Fruit fly (Drosophila melanogaster) whole organism, prepupa: ENCODE data around the gene Dph1.

Experiments
- Blimp-1 ChIP-seq: fragments of 200-800 bp; sonication (Bioruptor generic); optimal IDR thresholded peaks from 3 replicates; lab custom pipeline; 2017; ENCODE audit warnings: missing biosample characterization, missing genetic modification characterization, mild to moderate bottlenecking, moderate library complexity, missing genetic modification reagents
- CG10669 ChIP-seq: fragments of 200-800 bp; sonication (Bioruptor generic); optimal IDR thresholded peaks from 3 replicates; lab custom pipeline; 2018; ENCODE audit warnings: missing biosample characterization, mild to moderate bottlenecking, missing genetic modification characterization, moderate library complexity
- CG11762 ChIP-seq: fragments of 200-800 bp; sonication (Bioruptor generic); optimal IDR thresholded peaks from 3 replicates; lab custom pipeline; 2016; ENCODE audit warnings: missing biosample characterization, missing genetic modification characterization; ENCODE audit not compliant: insufficient read depth
- CG11902 ChIP-seq: fragments of 200-800 bp; sonication (Bioruptor generic); optimal IDR thresholded peaks from 3 replicates; lab custom pipeline; 2016; ENCODE audit warnings: missing biosample characterization, missing genetic modification characterization
- CG16779 ChIP-seq: fragments of 200-800 bp; sonication (Bioruptor generic); optimal IDR thresholded peaks from 3 replicates; lab custom pipeline; 2017; ENCODE audit warnings: missing biosample characterization, mild to moderate bottlenecking, missing genetic modification characterization
- CG3032 ChIP-seq: fragments of 200-800 bp; optimal IDR thresholded peaks from 2 replicates; lab custom pipeline; 2019; ENCODE audit warnings: missing biosample characterization, mild to moderate bottlenecking, missing genetic modification characterization, moderate library complexity
- CG31627 ChIP-seq: fragments of 200-800 bp; sonication (Bioruptor generic); optimal IDR thresholded peaks from 3 replicates; lab custom pipeline; 2016; ENCODE audit warnings: missing biosample characterization, missing genetic modification characterization
- CG34406 ChIP-seq: fragments of 200-800 bp; sonication (Bioruptor generic); optimal IDR thresholded peaks from 3 replicates; lab custom pipeline; 2016; ENCODE audit warnings: missing biosample characterization, missing genetic modification characterization
- CG3919 ChIP-seq: fragments of 200-800 bp; sonication (Bioruptor generic); optimal IDR thresholded peaks from 3 replicates; lab custom pipeline; 2016; ENCODE audit warnings: missing biosample characterization, missing genetic modification characterization
- CG4318 ChIP-seq: fragments of 200-800 bp; sonication (Bioruptor generic); optimal IDR thresholded peaks from 3 replicates; lab custom pipeline; 2017; ENCODE audit warnings: missing biosample characterization, mild to moderate bottlenecking, missing genetic modification characterization
- CG6276 ChIP-seq: fragments of 200-800 bp; sonication (Bioruptor generic); optimal IDR thresholded peaks from 2 replicates; lab custom pipeline; 2017; ENCODE audit warnings: missing biosample characterization, mild to moderate bottlenecking, missing genetic modification characterization
- CG6792 ChIP-seq: fragments of 200-800 bp; sonication (Bioruptor generic); optimal IDR thresholded peaks from 3 replicates; lab custom pipeline; 2016; ENCODE audit warnings: missing biosample characterization, missing genetic modification characterization
- CG6808 ChIP-seq: fragments of 200-800 bp; sonication (Bioruptor generic); optimal IDR thresholded peaks from 3 replicates; lab custom pipeline; 2017; ENCODE audit warnings: missing biosample characterization, missing genetic modification characterization, mild to moderate bottlenecking, moderate library complexity, missing genetic modification reagents
- CG6854 ChIP-seq: fragments of 200-800 bp; sonication (Bioruptor generic); optimal IDR thresholded peaks from 2 replicates; lab custom pipeline; 2017; ENCODE audit warnings: missing biosample characterization, mild to moderate bottlenecking, missing genetic modification characterization
- CG8119 ChIP-seq: fragments of 200-800 bp; sonication (Bioruptor generic); IDR thresholded peaks from 3 replicates; pipeline ENCODE4 v1.3.6; 2022; ENCODE audit warnings: missing biosample characterization, missing genetic modification characterization
- CG8319 ChIP-seq: fragments of 200-800 bp; sonication (Bioruptor generic); optimal IDR thresholded peaks from 3 replicates; lab custom pipeline; 2016; ENCODE audit warnings: missing biosample characterization, missing genetic modification characterization
- CG8632 ChIP-seq: fragments of 200-800 bp; sonication (Bioruptor generic); optimal IDR thresholded peaks from 3 replicates; lab custom pipeline; 2016; ENCODE audit warnings: missing biosample characterization, missing genetic modification characterization
- CG9139 ChIP-seq: fragments of 200-800 bp; sonication (Bioruptor generic); optimal IDR thresholded peaks from 3 replicates; lab custom pipeline; 2017; ENCODE audit warnings: missing biosample characterization, mild to moderate bottlenecking, missing genetic modification characterization
- Eip78C ChIP-seq: fragments of 200-800 bp; sonication (Bioruptor generic); peaks from one replicate; lab custom pipeline; 2016; ENCODE audit warnings: missing biosample characterization, missing genetic modification characterization
- Hr38 ChIP-seq: sonication (Bioruptor generic); optimal IDR thresholded peaks from 2 replicates; lab custom pipeline; 2016; ENCODE audit warnings: missing biosample characterization, missing genetic modification characterization
- Hr4 ChIP-seq: fragments of 200-800 bp; sonication (Bioruptor generic); optimal IDR thresholded peaks from 3 replicates; lab custom pipeline; 2016; ENCODE audit warnings: missing biosample characterization, missing genetic modification characterization
- Lpt ChIP-seq: fragments of 200-800 bp; sonication (Bioruptor generic); optimal IDR thresholded peaks from 3 replicates; lab custom pipeline; 2016; ENCODE audit warnings: missing biosample characterization, missing genetic modification characterization
- Met ChIP-seq: fragments of 200-800 bp; sonication (Bioruptor generic); optimal IDR thresholded peaks from 3 replicates; lab custom pipeline; 2016; ENCODE audit warnings: missing biosample characterization, missing genetic modification characterization
- Smox ChIP-seq: fragments of 200-800 bp; sonication (Bioruptor generic); optimal IDR thresholded peaks from 3 replicates; lab custom pipeline; 2016; ENCODE audit warnings: missing biosample characterization, missing genetic modification characterization
- Sox102F ChIP-seq: fragments of 200-800 bp; sonication (Bioruptor generic); optimal IDR thresholded peaks from 2 replicates; lab custom pipeline; 2016; ENCODE audit warnings: missing biosample characterization, mild to moderate bottlenecking, missing genetic modification characterization
- Sox14 ChIP-seq: fragments of 200-800 bp; sonication (Bioruptor generic); optimal IDR thresholded peaks from 3 replicates; lab custom pipeline; 2016; ENCODE audit warnings: missing biosample characterization, missing genetic modification characterization
- Sox15 ChIP-seq: fragments of 200-800 bp; sonication (Bioruptor generic); optimal IDR thresholded peaks from 3 replicates; lab custom pipeline; 2016; ENCODE audit warnings: missing biosample characterization, missing genetic modification characterization
- achi ChIP-seq: fragments of 200-800 bp; sonication (Bioruptor generic); optimal IDR thresholded peaks from 3 replicates; lab custom pipeline; 2016; ENCODE audit warnings: missing biosample characterization, missing genetic modification characterization
- acj6 ChIP-seq: fragments of 200-800 bp; sonication (Bioruptor generic); optimal IDR thresholded peaks from 3 replicates; lab custom pipeline; 2016; ENCODE audit warnings: missing biosample characterization, missing genetic modification characterization
- cyc ChIP-seq: fragments of 200-800 bp; sonication (Bioruptor generic); optimal IDR thresholded peaks from 3 replicates; lab custom pipeline; 2016; ENCODE audit warnings: missing biosample characterization, missing genetic modification characterization
- dsx ChIP-seq: fragments of 200-800 bp; optimal IDR thresholded peaks from 3 replicates; lab custom pipeline; 2019; ENCODE audit warnings: missing biosample characterization, mild to moderate bottlenecking, missing genetic modification characterization, moderate library complexity; ENCODE audit not compliant: poor library complexity, severe bottlenecking
- eg ChIP-seq: fragments of 200-800 bp; sonication (Bioruptor generic); IDR thresholded peaks from 3 replicates; pipeline ENCODE4 v1.3.6; 2022; ENCODE audit warnings: missing biosample characterization, missing genetic modification characterization
- esn ChIP-seq: fragments of 200-800 bp; sonication (Bioruptor generic); optimal IDR thresholded peaks from 2 replicates; lab custom pipeline; 2016; ENCODE audit warnings: missing biosample characterization, mild to moderate bottlenecking, missing genetic modification characterization, moderate library complexity
- fd59A ChIP-seq: fragments of 200-800 bp; sonication (Bioruptor generic); optimal IDR thresholded peaks from 2 replicates; lab custom pipeline; 2017; ENCODE audit warnings: missing biosample characterization, mild to moderate bottlenecking, missing genetic modification characterization, missing genetic modification reagents
- fd85E ChIP-seq: fragments of 200-800 bp; sonication (Bioruptor generic); optimal IDR thresholded peaks from 3 replicates; lab custom pipeline; 2016; ENCODE audit warnings: missing biosample characterization, missing genetic modification characterization
- fkh ChIP-seq: fragments of 200-800 bp; sonication (Bioruptor generic); optimal IDR thresholded peaks from 3 replicates; lab custom pipeline; 2017; ENCODE audit warnings: missing biosample characterization, mild to moderate bottlenecking, missing genetic modification characterization, moderate library complexity
- lz ChIP-seq: fragments of 200-800 bp; sonication (Bioruptor generic); optimal IDR thresholded peaks from 3 replicates; lab custom pipeline; 2016; ENCODE audit warnings: missing biosample characterization, missing genetic modification characterization
- pdm3 ChIP-seq: fragments of 200-800 bp; sonication (Bioruptor generic); optimal IDR thresholded peaks from 3 replicates; lab custom pipeline; 2016; ENCODE audit warnings: missing biosample characterization, missing genetic modification characterization
- salr ChIP-seq, 2 experiments: fragments of 200-800 bp; sonication (Bioruptor generic); optimal IDR thresholded peaks; 3 replicates each; lab custom pipeline; 2016 to 2018; ENCODE audit warnings: missing biosample characterization in 2 of 2, missing genetic modification characterization in 2 of 2, mild to moderate bottlenecking in 1 of 2
- spab ChIP-seq: fragments of 200-800 bp; sonication (Bioruptor generic); optimal IDR thresholded peaks from 2 replicates; lab custom pipeline; 2017; ENCODE audit warnings: missing biosample characterization, mild to moderate bottlenecking, missing genetic modification characterization, missing genetic modification reagents
- ss ChIP-seq, 2 experiments: fragments of 200-800 bp; sonication (Bioruptor generic); optimal IDR thresholded peaks; 2 replicates in 1 of 2; 3 replicates in 1 of 2; lab custom pipeline; 2017 to 2018; ENCODE audit warnings: mild to moderate bottlenecking in 2 of 2, missing biosample characterization in 2 of 2, missing genetic modification characterization in 2 of 2, moderate library complexity in 1 of 2
- svp ChIP-seq: fragments of 200-800 bp; sonication (Bioruptor generic); peaks from one replicate; lab custom pipeline; 2016; ENCODE audit warnings: missing biosample characterization, missing genetic modification characterization
- topi ChIP-seq: fragments of 200-800 bp; sonication (Bioruptor generic); optimal IDR thresholded peaks from 3 replicates; lab custom pipeline; 2016; ENCODE audit warnings: missing biosample characterization, missing genetic modification characterization
- vri ChIP-seq: fragments of 200-800 bp; sonication (Bioruptor generic); optimal IDR thresholded peaks from 3 replicates; lab custom pipeline; 2016; ENCODE audit warnings: missing biosample characterization, mild to moderate bottlenecking, missing genetic modification characterization

Dph1 gene

DNA sequence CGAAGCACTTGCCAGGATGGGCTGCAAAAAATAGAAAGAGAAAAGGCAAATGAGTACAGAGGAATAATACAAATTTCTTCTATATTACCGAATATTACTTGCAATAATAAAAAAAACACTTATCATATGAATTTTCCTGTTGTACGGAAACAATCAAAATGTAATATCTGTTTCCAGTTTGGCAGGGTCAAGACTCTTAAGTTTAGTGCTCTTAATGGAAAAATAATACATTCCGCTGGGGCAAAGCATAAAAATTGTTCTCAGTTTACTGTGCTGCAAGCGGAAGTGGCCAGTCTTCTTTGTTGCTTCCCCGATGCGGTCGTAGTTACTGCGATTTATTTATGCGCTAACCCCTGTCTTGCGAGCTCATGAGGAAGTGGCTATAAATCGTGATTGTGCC is 16.1 kb upstream of the Dph1 start (continued):
- TF ChIP-seq CG8119 = no peak
- TF ChIP-seq Blimp-1 = no peak
- no peak for TF ChIP-seq Hr4 (GFP tag; lab: Kevin White, UChicago)
- no peak for TF ChIP-seq CG8319 (GFP tag; lab: Kevin White, UChicago)
- no peak for TF ChIP-seq achi
- TF ChIP-seq Met (GFP tag; lab: Kevin White, UChicago) = no peak
- TF ChIP-seq acj6 = peak; percentile 19
- TF ChIP-seq Sox102F (GFP tag; lab: Kevin White, UChicago) = no peak
- TF ChIP-seq topi (GFP tag; lab: Kevin White, UChicago) = no peak
- no peak for TF ChIP-seq Hr38 (GFP tag; lab: Kevin White, UChicago)
- no peak for TF ChIP-seq vri
- no peak for TF ChIP-seq salr (GFP tag; optimal IDR thresholded peaks at IDR 0.05; lab: Kevin White, UChicago)
- TF ChIP-seq CG8632 = no peak
- no peak for TF ChIP-seq CG34406
- peak; percentile 1 for TF ChIP-seq CG6792 (GFP tag; lab: Kevin White, UChicago)
- TF ChIP-seq CG11902 (GFP tag; lab: Kevin White, UChicago) = no peak
- no peak for TF ChIP-seq CG6854 (GFP tag; lab: Kevin White, UChicago)
- TF ChIP-seq eg (GFP tag; lab: Robert Waterston, UW) = no peak
- TF ChIP-seq CG6808 (GFP tag; lab: Kevin White, UChicago) = peak; percentile 13
- no peak for TF ChIP-seq fd85E (GFP tag; lab: Kevin White, UChicago)
- no peak for TF ChIP-seq svp (GFP tag; lab: Kevin White, UChicago)
- no peak for TF ChIP-seq lz (GFP tag; lab: Kevin White, UChicago)

DNA sequence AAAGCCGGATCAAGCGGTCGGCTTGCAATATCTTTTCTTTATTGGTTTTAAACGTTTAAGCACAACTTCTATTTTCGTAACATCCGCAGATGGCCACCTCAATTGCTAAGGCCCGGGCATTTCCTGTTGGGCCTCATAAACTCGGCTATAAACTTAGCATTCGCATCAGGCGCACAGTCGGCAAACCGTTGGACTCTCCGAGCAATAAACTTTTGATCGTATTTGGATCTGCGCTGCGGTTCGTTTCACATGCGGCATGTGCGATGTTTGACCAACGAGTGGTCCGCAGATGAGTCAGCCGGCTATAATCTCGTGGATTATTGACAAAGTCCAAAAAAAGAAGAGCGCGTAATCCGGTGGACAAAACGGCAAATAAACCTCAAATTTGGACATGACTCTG is 15.0 kb upstream of the Dph1 start:
- TF ChIP-seq CG34406 = no peak
- no peak for TF ChIP-seq eg (GFP tag; lab: Robert Waterston, UW)
- no peak for TF ChIP-seq Lpt (GFP tag; lab: Kevin White, UChicago)
- TF ChIP-seq Met (GFP tag; lab: Kevin White, UChicago) = no peak
- TF ChIP-seq CG6792 (GFP tag; lab: Kevin White, UChicago) = no peak
- no peak for TF ChIP-seq CG3919 (GFP tag; lab: Kevin White, UChicago)
- no peak for TF ChIP-seq achi
- TF ChIP-seq CG11902 (GFP tag; lab: Kevin White, UChicago) = no peak
- TF ChIP-seq Eip78C (GFP tag; lab: Kevin White, UChicago) = no peak
- no peak for TF ChIP-seq fd85E (GFP tag; lab: Kevin White, UChicago)
- no peak for TF ChIP-seq esn (GFP tag; lab: Kevin White, UChicago)
- no peak for TF ChIP-seq CG16779 (tag; lab: Kevin White, UChicago)
- TF ChIP-seq pdm3 (GFP tag; lab: Kevin White, UChicago) = no peak
- no peak for TF ChIP-seq Sox15 (GFP tag; lab: Kevin White, UChicago)
- TF ChIP-seq CG3032 (tag; lab: Kevin White, UChicago) = no peak
- no peak for TF ChIP-seq CG4318 (GFP tag; lab: Kevin White, UChicago)
- no peak for TF ChIP-seq salr (GFP tag; optimal IDR thresholded peaks at IDR 0.05; lab: Kevin White, UChicago)

DNA sequence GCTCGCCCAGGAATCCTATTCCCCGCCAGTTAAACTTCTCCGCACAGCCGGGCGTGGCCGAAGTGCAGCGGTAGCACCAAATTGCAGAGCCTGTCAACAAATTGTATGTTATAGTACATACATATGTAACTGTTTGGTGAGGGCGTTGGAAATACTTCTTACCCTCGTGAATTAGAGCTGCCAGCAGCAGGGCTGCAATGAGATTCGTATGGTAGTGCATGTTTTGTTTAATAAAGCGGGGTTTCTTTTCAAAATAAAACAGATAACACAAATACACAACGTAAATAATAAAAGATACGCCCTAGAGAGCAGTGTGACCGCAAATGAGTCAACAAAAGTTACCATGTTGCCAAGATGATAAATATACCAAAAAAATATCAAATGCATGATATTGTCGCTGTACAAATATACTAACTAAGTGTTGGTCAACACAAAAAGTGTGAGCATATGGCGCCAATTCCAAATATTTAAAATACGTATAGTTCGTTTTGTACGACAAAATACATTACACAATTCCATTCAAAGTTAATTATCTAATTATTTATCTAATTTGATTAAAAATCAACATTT is 14.4 kb upstream of the Dph1 start, which contains the start of gene crim:
crim (minus strand) TSS at position 328 of the 570 bp plus-strand sequence.
- peak; percentile 1 for TF ChIP-seq cyc (GFP tag; lab: Kevin White, UChicago)
- TF ChIP-seq fd59A = no peak
- no peak for TF ChIP-seq dsx (GFP tag; lab: Kevin White, UChicago)
- no peak for TF ChIP-seq CG3032 (tag; lab: Kevin White, UChicago)
- TF ChIP-seq fkh (GFP tag; lab: Kevin White, UChicago) = peak; percentile 80

DNA sequence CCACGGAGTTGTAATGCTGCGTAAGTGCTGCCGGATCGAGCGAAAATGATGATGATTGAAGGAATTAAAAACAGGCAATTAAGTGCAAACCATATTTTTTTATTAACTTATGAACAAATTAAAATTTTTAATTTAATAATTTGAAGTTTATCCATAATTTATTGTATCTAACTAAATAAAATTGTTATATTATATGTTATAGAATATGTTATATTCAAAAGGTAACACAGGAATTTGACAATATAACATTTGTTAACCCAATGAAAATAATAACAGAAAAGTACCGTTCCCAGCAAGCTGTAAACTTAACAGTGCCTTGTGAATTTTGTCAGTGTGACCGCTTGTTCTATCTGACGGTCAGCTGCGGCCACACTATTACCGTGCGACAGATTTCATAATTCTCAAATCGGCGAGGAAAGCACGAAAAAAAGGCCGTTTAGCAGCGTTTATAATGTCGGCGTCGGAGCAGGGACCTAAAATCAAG is 11.9 kb upstream of the Dph1 start, which contains the start of the genes Ccdc56 and mtTFB1:
Ccdc56 (plus strand) TSS at position 347 of the 484 bp plus-strand sequence.
mtTFB1 (plus strand) TSS at position 347 of the 484 bp plus-strand sequence.
- peak; percentile 75 for TF ChIP-seq vri
- no peak for TF ChIP-seq Hr4 (GFP tag; lab: Kevin White, UChicago)
- no peak for TF ChIP-seq ss (GFP tag; optimal IDR thresholded peaks at IDR 0.05; lab: Kevin White, UChicago)
- no peak for TF ChIP-seq lz (GFP tag; lab: Kevin White, UChicago)
- no peak for TF ChIP-seq CG11762 (GFP tag; lab: Kevin White, UChicago)
- no peak for TF ChIP-seq Smox (GFP tag; lab: Kevin White, UChicago)
- TF ChIP-seq CG11902 (GFP tag; lab: Kevin White, UChicago) = no peak
- TF ChIP-seq CG31627 (GFP tag; lab: Kevin White, UChicago) = peak; percentile 19
- no peak for TF ChIP-seq dsx (GFP tag; lab: Kevin White, UChicago)
- no peak for TF ChIP-seq CG6276
- TF ChIP-seq Lpt (GFP tag; lab: Kevin White, UChicago) = no peak
- no peak for TF ChIP-seq Sox14 (GFP tag; lab: Kevin White, UChicago)
- TF ChIP-seq CG10669 (GFP tag; lab: Kevin White, UChicago) = no peak
- TF ChIP-seq CG9139 (GFP tag; lab: Kevin White, UChicago) = no peak
- TF ChIP-seq Sox102F (GFP tag; lab: Kevin White, UChicago) = no peak
- peak; percentile 4 for TF ChIP-seq cyc (GFP tag; lab: Kevin White, UChicago)
- TF ChIP-seq spab (GFP tag; lab: Kevin White, UChicago) = no peak
- TF ChIP-seq CG8632 = no peak
